Fruit fly (Drosophila melanogaster) whole organism, embryonic: Measurements from ENCODE around the gene Mdh1.

ENCODE experiments used
- B-H1 ChIP-seq: fragments of 200-800 bp; sonication (Bioruptor generic); IDR thresholded peaks from 3 replicates; pipeline ENCODE4 v1.3.6; 2022; ENCODE audit warnings: missing biosample characterization, missing genetic modification characterization
- B-H2 ChIP-seq: fragments of 200-800 bp; sonication (Bioruptor generic); optimal IDR thresholded peaks from 2 replicates; lab custom pipeline; 2018; ENCODE audit warnings: missing biosample characterization, mild to moderate bottlenecking, missing genetic modification characterization
- Bdp1 ChIP-seq: fragments of 200-800 bp; sonication (Bioruptor generic); optimal IDR thresholded peaks from 3 replicates; lab custom pipeline; 2016; ENCODE audit warnings: missing biosample characterization, missing genetic modification characterization
- CG10462 ChIP-seq: fragments of 200-800 bp; sonication (Bioruptor generic); optimal IDR thresholded peaks from 2 replicates; lab custom pipeline; 2016; ENCODE audit warnings: missing biosample characterization, missing genetic modification characterization
- CG10654 ChIP-seq: fragments of 200-800 bp; sonication (Bioruptor generic); optimal IDR thresholded peaks from 2 replicates; lab custom pipeline; 2016; ENCODE audit warnings: missing biosample characterization, missing genetic modification characterization
- CG11504 ChIP-seq: fragments of 200-800 bp; sonication (Bioruptor generic); optimal IDR thresholded peaks from 3 replicates; lab custom pipeline; 2019; ENCODE audit warnings: missing biosample characterization, mild to moderate bottlenecking, missing genetic modification characterization, moderate library complexity
- CG12659 ChIP-seq: fragments of 200-800 bp; sonication (Bioruptor generic); optimal IDR thresholded peaks from 3 replicates; lab custom pipeline; 2017; ENCODE audit warnings: mild to moderate bottlenecking, missing biosample characterization, missing genetic modification reagents, missing genetic modification characterization
- CG13287 ChIP-seq: fragments of 200-800 bp; sonication (Bioruptor generic); IDR thresholded peaks from 2 replicates; pipeline ENCODE4 v1.3.6; 2022; ENCODE audit warnings: missing biosample characterization, missing genetic modification characterization; ENCODE audit not compliant: partially characterized antibody
- CG13296 ChIP-seq: fragments of 200-800 bp; sonication (Bioruptor generic); optimal IDR thresholded peaks from 3 replicates; lab custom pipeline; 2018; ENCODE audit warnings: missing biosample characterization, mild to moderate bottlenecking, missing genetic modification characterization
- CG14014 ChIP-seq: fragments of 200-800 bp; sonication (Bioruptor generic); IDR thresholded peaks from 2 replicates; pipeline ENCODE4 v1.3.6; 2022; ENCODE audit warnings: missing biosample characterization, missing genetic modification characterization
- CG1647 ChIP-seq: fragments of 200-800 bp; sonication (Bioruptor generic); optimal IDR thresholded peaks from 3 replicates; lab custom pipeline; 2016; ENCODE audit warnings: missing biosample characterization, missing genetic modification characterization
- CG2120 ChIP-seq: fragments of 200-800 bp; sonication (Bioruptor generic); optimal IDR thresholded peaks from 3 replicates; lab custom pipeline; 2016; ENCODE audit warnings: missing biosample characterization, missing genetic modification characterization
- CG3065 ChIP-seq: fragments of 200-800 bp; sonication (Bioruptor generic); optimal IDR thresholded peaks from 2 replicates; lab custom pipeline; 2016; ENCODE audit warnings: missing biosample characterization, missing genetic modification characterization
- CG31224 ChIP-seq: fragments of 200-800 bp; sonication (Bioruptor generic); IDR thresholded peaks from 2 replicates; pipeline ENCODE4 v1.3.6; 2022; ENCODE audit warnings: missing biosample characterization, missing genetic modification characterization
- CG32767 ChIP-seq: fragments of 200-800 bp; sonication (Bioruptor generic); IDR thresholded peaks from 2 replicates; pipeline ENCODE4 v1.3.6; 2022; ENCODE audit warnings: missing biosample characterization, missing genetic modification characterization
- CG3847 ChIP-seq: fragments of 200-800 bp; sonication (Bioruptor generic); IDR thresholded peaks from 2 replicates; pipeline ENCODE4 v1.3.6; 2022; ENCODE audit warnings: missing biosample characterization, missing genetic modification characterization
- CG5245 ChIP-seq: fragments of 200-800 bp; sonication (Bioruptor generic); optimal IDR thresholded peaks from 3 replicates; lab custom pipeline; 2016; ENCODE audit warnings: missing biosample characterization, missing genetic modification characterization
- CG8089 ChIP-seq: fragments of 200-800 bp; sonication (Bioruptor generic); optimal IDR thresholded peaks from 3 replicates; lab custom pipeline; 2016; ENCODE audit warnings: missing biosample characterization, missing genetic modification characterization
- CG8359 ChIP-seq: fragments of 200-800 bp; sonication (Bioruptor generic); optimal IDR thresholded peaks from 2 replicates; lab custom pipeline; 2017; ENCODE audit warnings: missing biosample characterization, mild to moderate bottlenecking, missing genetic modification characterization, borderline replicate concordance
- Dll ChIP-seq: fragments of 200-800 bp; sonication (Bioruptor generic); IDR thresholded peaks from 4 replicates; pipeline ENCODE4 v1.3.6; 2022; ENCODE audit warnings: missing biosample characterization, missing genetic modification characterization; ENCODE audit not compliant: partially characterized antibody
- HHEX ChIP-seq: fragments of 200-800 bp; sonication (Bioruptor generic); optimal IDR thresholded peaks from 3 replicates; lab custom pipeline; 2017; ENCODE audit warnings: missing biosample characterization, mild to moderate bottlenecking, missing genetic modification characterization, missing genetic modification reagents
- HLH54F ChIP-seq: fragments of 200-800 bp; sonication (Bioruptor generic); optimal IDR thresholded peaks from 3 replicates; lab custom pipeline; 2016; ENCODE audit warnings: missing biosample characterization, missing genetic modification characterization
- Hr78 ChIP-seq, 2 experiments: fragments of 200-800 bp in 1 of 2; fragments of >200 bp in 1 of 2; sonication (Bioruptor generic) in 1 of 2; optimal IDR thresholded peaks; 2 replicates each; lab custom pipeline; 2017 to 2019; ENCODE audit warnings: missing biosample characterization in 2 of 2, missing genetic modification characterization in 2 of 2, mild to moderate bottlenecking in 1 of 2, moderate library complexity in 1 of 2
- Lpt ChIP-seq: fragments of >200 bp; optimal IDR thresholded peaks from 2 replicates; lab custom pipeline; 2018; ENCODE audit warnings: missing biosample characterization, missing genetic modification characterization
- Poxn ChIP-seq: fragments of 200-800 bp; sonication (Bioruptor generic); IDR thresholded peaks from 2 replicates; pipeline ENCODE4 v1.3.6; 2022; ENCODE audit warnings: missing biosample characterization, missing genetic modification characterization
- Sry-δ ChIP-seq: fragments of 200-800 bp; sonication (Bioruptor generic); optimal IDR thresholded peaks from 2 replicates; lab custom pipeline; 2016; ENCODE audit warnings: missing biosample characterization, missing genetic modification characterization
- Stat92E ChIP-seq, 3 experiments: fragments of >200 bp in 2 of 3; fragments of 200-800 bp in 1 of 3; sonication (Bioruptor generic) in 1 of 3; optimal IDR thresholded peaks; 2 replicates each; lab custom pipeline; 2017 to 2019; ENCODE audit warnings: missing biosample characterization in 3 of 3, missing genetic modification characterization in 3 of 3, mild to moderate bottlenecking in 1 of 3, moderate library complexity in 1 of 3
- TFAM ChIP-seq: fragments of 200-800 bp; sonication (Bioruptor generic); optimal IDR thresholded peaks from 2 replicates; lab custom pipeline; 2017; ENCODE audit warnings: missing biosample characterization, missing genetic modification characterization, inconsistent platforms
- Usf ChIP-seq: fragments of 200-800 bp; sonication (Bioruptor generic); optimal IDR thresholded peaks from 2 replicates; lab custom pipeline; 2017; ENCODE audit warnings: missing genotype, missing biosample characterization, missing genetic modification characterization
- ato ChIP-seq: fragments of 200-800 bp; sonication (Bioruptor generic); IDR thresholded peaks from 2 replicates; pipeline ENCODE4 v1.3.6; 2022; ENCODE audit warnings: missing biosample characterization, missing genetic modification characterization; ENCODE audit not compliant: partially characterized antibody
- az2 ChIP-seq: fragments of 200-800 bp; sonication (Bioruptor generic); optimal IDR thresholded peaks from 3 replicates; lab custom pipeline; 2016; ENCODE audit warnings: missing biosample characterization, missing genetic modification characterization
- bigmax ChIP-seq: fragments of 200-800 bp; sonication (Bioruptor generic); optimal IDR thresholded peaks from 2 replicates; lab custom pipeline; 2018; ENCODE audit warnings: missing biosample characterization, mild to moderate bottlenecking, missing genetic modification characterization
- dimm ChIP-seq: fragments of 200-800 bp; sonication (Bioruptor generic); IDR thresholded peaks from 2 replicates; pipeline ENCODE4 v1.3.6; 2022; ENCODE audit warnings: missing biosample characterization, missing genetic modification characterization
- ewg ChIP-seq: fragments of 200-800 bp; sonication (Bioruptor generic); optimal IDR thresholded peaks from 3 replicates; lab custom pipeline; 2017; ENCODE audit warnings: mild to moderate bottlenecking, missing biosample characterization, missing genetic modification reagents, missing genetic modification characterization
- fd3F ChIP-seq: fragments of 200-800 bp; sonication (Bioruptor generic); optimal IDR thresholded peaks from 2 replicates; lab custom pipeline; 2018; ENCODE audit warnings: missing biosample characterization, mild to moderate bottlenecking, missing genetic modification characterization, moderate library complexity
- fd96Cb ChIP-seq: fragments of 200-800 bp; sonication (Bioruptor generic); optimal IDR thresholded peaks from 2 replicates; lab custom pipeline; 2018; ENCODE audit warnings: missing biosample characterization, mild to moderate bottlenecking, missing genetic modification characterization, moderate library complexity
- gsb ChIP-seq: fragments of 200-800 bp; sonication (Bioruptor generic); IDR thresholded peaks from 2 replicates; pipeline ENCODE4 v1.3.6; 2022; ENCODE audit warnings: missing biosample characterization, missing genetic modification characterization
- hth ChIP-seq: fragments of >200 bp; optimal IDR thresholded peaks from 2 replicates; lab custom pipeline; 2017; ENCODE audit warnings: inconsistent platforms
- kni ChIP-seq: fragments of 200-800 bp; sonication (Bioruptor generic); optimal IDR thresholded peaks from 3 replicates; lab custom pipeline; 2017; ENCODE audit warnings: mild to moderate bottlenecking, missing biosample characterization, missing genetic modification reagents, missing genetic modification characterization
- luna ChIP-seq: fragments of 200-800 bp; sonication (Bioruptor generic); optimal IDR thresholded peaks from 2 replicates; lab custom pipeline; 2016; ENCODE audit warnings: missing biosample characterization, missing genetic modification characterization
- nom ChIP-seq: fragments of 200-800 bp; sonication (Bioruptor generic); optimal IDR thresholded peaks from 2 replicates; lab custom pipeline; 2017; ENCODE audit warnings: missing biosample characterization, missing genetic modification characterization, mild to moderate bottlenecking, moderate library complexity, missing genetic modification reagents
- pros ChIP-seq: fragments of 200-800 bp; sonication (Bioruptor generic); optimal IDR thresholded peaks from 3 replicates; lab custom pipeline; 2019; ENCODE audit warnings: missing biosample characterization, mild to moderate bottlenecking, missing genetic modification characterization, moderate library complexity
- pzg ChIP-seq: fragments of 200-800 bp; sonication (Bioruptor generic); optimal IDR thresholded peaks from 3 replicates; lab custom pipeline; 2018; ENCODE audit warnings: missing biosample characterization, mild to moderate bottlenecking, missing genetic modification characterization, moderate library complexity
- row ChIP-seq: fragments of 200-800 bp; sonication (Bioruptor generic); IDR thresholded peaks from 3 replicates; pipeline ENCODE4 v1.3.6; 2022; ENCODE audit warnings: missing biosample characterization, missing genetic modification characterization
- salm ChIP-seq: fragments of 200-800 bp; sonication (Bioruptor generic); optimal IDR thresholded peaks from 2 replicates; lab custom pipeline; 2018; ENCODE audit warnings: missing biosample characterization, mild to moderate bottlenecking, missing genetic modification characterization
- sens ChIP-seq: fragments of 200-800 bp; sonication (Bioruptor generic); peaks from one replicate; lab custom pipeline; 2016; ENCODE audit warnings: missing biosample characterization, missing genetic modification characterization
- seq ChIP-seq: fragments of 200-800 bp; sonication (Bioruptor generic); IDR thresholded peaks from 2 replicates; pipeline ENCODE4 v1.3.6; 2022; ENCODE audit warnings: missing biosample characterization, missing genetic modification characterization
- slou ChIP-seq: fragments of 200-800 bp; sonication (Bioruptor generic); optimal IDR thresholded peaks from 3 replicates; lab custom pipeline; 2016; ENCODE audit warnings: missing biosample characterization, missing genetic modification characterization
- so ChIP-seq: fragments of 200-800 bp; sonication (Bioruptor generic); IDR thresholded peaks from 3 replicates; pipeline ENCODE4 v1.3.6; 2022; ENCODE audit warnings: missing biosample characterization, missing genetic modification characterization
- tna ChIP-seq: fragments of 200-800 bp; sonication (Bioruptor generic); IDR thresholded peaks from 2 replicates; pipeline ENCODE4 v1.3.6; 2022; ENCODE audit warnings: missing biosample characterization, missing genetic modification characterization; ENCODE audit not compliant: partially characterized antibody
- unpg ChIP-seq: fragments of 200-800 bp; sonication (Bioruptor generic); optimal IDR thresholded peaks from 3 replicates; lab custom pipeline; 2018; ENCODE audit warnings: missing biosample characterization, mild to moderate bottlenecking, missing genetic modification characterization, moderate library complexity

Mdh1 gene

dm6 chr2L:10426534-10427048 lies 30.5 kb upstream of the Mdh1 start, which contains the start of the genes SmB and KdelR (continued):
- TF ChIP-seq pros (no peak), CG10462 (no peak), Dll (GFP tag; lab: Robert Waterston, UW) (peak; percentile 91), CG5245 (GFP tag; lab: Kevin White, UChicago) (no peak), row (no peak; the same call in none of the 3 replicates), Lpt (GFP tag; lab: Kevin White, UChicago) (no peak), Hr78 (GFP tag; optimal IDR thresholded peaks at IDR 0.05; lab: Kevin White, UChicago) (no peak), HHEX (no peak), salm (tag; lab: Kevin White, UChicago) (no peak), CG13296 (peak; percentile 17), tna (peak; percentile 84), sens (peak; percentile 81), kni (GFP tag; lab: Kevin White, UChicago) (no peak), pzg (GFP tag; lab: Kevin White, UChicago) (peak; percentile 51), slou (GFP tag; lab: Kevin White, UChicago) (no peak), CG3065 (GFP tag; lab: Kevin White, UChicago) (no peak), CG32767 (GFP tag; lab: Robert Waterston, UW) (no peak), luna (GFP tag; lab: Kevin White, UChicago) (no peak), ato (peak; percentile 68), CG12659 (peak; percentile 82), CG2120 (GFP tag; lab: Kevin White, UChicago) (peak; percentile 51), Usf (GFP tag; lab: Kevin White, UChicago) (no peak), hth (lab: Kevin White, UChicago) (no peak), az2 (GFP tag; lab: Kevin White, UChicago) (no peak), fd3F (GFP tag; lab: Kevin White, UChicago) (no peak), CG10654 (GFP tag; lab: Kevin White, UChicago) (no peak), nom (peak; percentile 4), seq (GFP tag; lab: Robert Waterston, UW) (no peak), so (no peak), Bdp1 (GFP tag; lab: Kevin White, UChicago) (no peak), CG8359 (GFP tag; lab: Kevin White, UChicago) (no peak), Sry-δ (GFP tag; lab: Kevin White, UChicago) (peak; percentile 89), bigmax (GFP tag; lab: Kevin White, UChicago) (no peak), CG11504 (tag; lab: Kevin White, UChicago) (no peak), CG3847 (GFP tag; lab: Robert Waterston, UW) (no peak), CG13287 (GFP tag; lab: Robert Waterston, UW) (peak; percentile 92), Stat92E (GFP tag; optimal IDR thresholded peaks at IDR 0.05; lab: Kevin White, UChicago) (peak in 1 of 3 experiments; percentile 7), B-H2 (GFP tag; lab: Kevin White, UChicago) (no peak), dimm (GFP tag; lab: Robert Waterston, UW) (no peak), CG14014 (no peak), TFAM (GFP tag; lab: Kevin White, UChicago) (no peak), Poxn (GFP tag; lab: Robert Waterston, UW) (no peak), ewg (GFP tag; lab: Kevin White, UChicago) (peak; percentile 56), gsb (GFP tag; lab: Robert Waterston, UW) (no peak), CG8089 (GFP tag; lab: Kevin White, UChicago) (no peak), unpg (no peak), fd96Cb (tag; lab: Kevin White, UChicago) (no peak), B-H1 (GFP tag; lab: Robert Waterston, UW) (no peak), CG1647 (GFP tag; lab: Kevin White, UChicago) (no peak), CG31224 (no peak), HLH54F (GFP tag; lab: Kevin White, UChicago) (no peak)
